Fruit fly (Drosophila melanogaster) whole organism, adult: ENCODE measurements around the gene CG32271.

Experiments
- CG12768 ChIP-seq: fragments of 200-800 bp; sonication (Bioruptor generic); optimal IDR thresholded peaks from 2 replicates; lab custom pipeline; 2017; ENCODE audit warnings: missing biosample characterization, missing genetic modification characterization, mild to moderate bottlenecking, moderate library complexity, missing genetic modification reagents
- CG14711 ChIP-seq: fragments of 200-800 bp; sonication (Bioruptor generic); optimal IDR thresholded peaks from 2 replicates; lab custom pipeline; 2018; ENCODE audit warnings: missing biosample characterization, mild to moderate bottlenecking, missing genetic modification characterization, moderate library complexity
- CG7045 ChIP-seq: fragments of 200-800 bp; sonication (Bioruptor generic); optimal IDR thresholded peaks from 2 replicates; lab custom pipeline; 2017; ENCODE audit warnings: missing biosample characterization, mild to moderate bottlenecking, missing genetic modification characterization
- Clk ChIP-seq: fragments of 200-800 bp; sonication (Bioruptor generic); optimal IDR thresholded peaks from 2 replicates; lab custom pipeline; 2017; ENCODE audit warnings: missing biosample characterization, missing genetic modification characterization
- Mnt ChIP-seq: fragments of 200-800 bp; sonication (Bioruptor generic); optimal IDR thresholded peaks from 2 replicates; lab custom pipeline; 2016; ENCODE audit warnings: missing biosample characterization, mild to moderate bottlenecking, missing genetic modification characterization
- bab1 ChIP-seq: fragments of 200-800 bp; sonication (Bioruptor generic); optimal IDR thresholded peaks from 3 replicates; lab custom pipeline; 2019; ENCODE audit warnings: missing biosample characterization, mild to moderate bottlenecking, missing genetic modification characterization, moderate library complexity
- cic ChIP-seq: fragments of 200-800 bp; sonication (Bioruptor generic); optimal IDR thresholded peaks from 2 replicates; lab custom pipeline; 2017; ENCODE audit warnings: missing biosample characterization, mild to moderate bottlenecking, missing genetic modification characterization, moderate library complexity
- kay ChIP-seq: fragments of 200-800 bp; sonication (Bioruptor generic); peaks from one replicate; lab custom pipeline; 2016; ENCODE audit warnings: missing biosample characterization, missing genetic modification characterization, borderline replicate concordance
- ovo ChIP-seq: fragments of 200-800 bp; sonication (Bioruptor generic); optimal IDR thresholded peaks from 2 replicates; lab custom pipeline; 2016; ENCODE audit warnings: missing biosample characterization, missing genetic modification characterization
- tj ChIP-seq: fragments of 200-800 bp; sonication (Bioruptor generic); optimal IDR thresholded peaks from 3 replicates; lab custom pipeline; 2017; ENCODE audit warnings: missing biosample characterization, mild to moderate bottlenecking, missing genetic modification characterization, moderate library complexity
- toe ChIP-seq: fragments of 200-800 bp; sonication (Bioruptor generic); optimal IDR thresholded peaks from 2 replicates; lab custom pipeline; 2016; ENCODE audit warnings: missing biosample characterization, missing genetic modification characterization

- TF ChIP-seq CG14711 (tag; lab: Kevin White, UChicago): peak; percentile 95
- TF ChIP-seq cic (GFP tag; lab: Kevin White, UChicago): no peak
- TF ChIP-seq CG7045 (GFP tag; lab: Kevin White, UChicago): peak; percentile 25
- peak; percentile 39 for TF ChIP-seq bab1 (GFP tag; lab: Kevin White, UChicago)
- no peak for TF ChIP-seq kay
- no peak for TF ChIP-seq CG12768
- peak; percentile 82 for TF ChIP-seq tj (GFP tag; lab: Kevin White, UChicago)
- no peak for TF ChIP-seq ovo (GFP tag; lab: Kevin White, UChicago)
- peak; percentile 26 for TF ChIP-seq Mnt (GFP tag; lab: Kevin White, UChicago)
- no peak for TF ChIP-seq Clk (GFP tag; lab: Kevin White, UChicago)
- TF ChIP-seq toe (GFP tag; lab: Kevin White, UChicago): no peak
These were observed 22.1 kb upstream of the CG32271 start, which contains the start of gene Larp4B for dm6 chr3L:3224740-3225719.
